Fruit fly (Drosophila melanogaster) Kc167 (cell line): ENCODE data around the gene CG17078.

Experiments
- Myc ChIP-seq: fragments of >200 bp; optimal IDR thresholded peaks from 2 replicates; lab custom pipeline; 2017; ENCODE audit warnings: missing external identifiers
- Sin3A ChIP-seq: fragments of >200 bp; optimal IDR thresholded peaks from 2 replicates; lab custom pipeline; 2018; ENCODE audit warnings: missing external identifiers
- psq ChIP-seq: fragments of >200 bp; optimal IDR thresholded peaks from 2 replicates; lab custom pipeline; 2017; ENCODE audit warnings: missing external identifiers

dm6 chr2L:244559-244958, 33.5 kb downstream of the CG17078 start:
- no peak for TF ChIP-seq Sin3A (lab: Kevin White, UChicago)
- no peak for TF ChIP-seq psq (lab: Kevin White, UChicago)
- no peak for TF ChIP-seq Myc
